Worm (Caenorhabditis elegans) whole organism, L3 larva: ENCODE measurements around the gene K04C2.7.

ENCODE experiments used
- R02D3.7 ChIP-seq: fragments of 150-350 bp; optimal IDR thresholded peaks from 2 replicates; lab custom pipeline; 2014; ENCODE audit warnings: missing biosample characterization, missing genetic modification characterization
- ZK546.5 ChIP-seq: sonication (generic microtip); optimal IDR thresholded peaks from 2 replicates; lab custom pipeline; 2017; ENCODE audit warnings: missing biosample characterization, missing genetic modification characterization
- aly-2 ChIP-seq: fragments of 150-350 bp; optimal IDR thresholded peaks from 2 replicates; lab custom pipeline; 2014; ENCODE audit warnings: missing biosample characterization, missing genetic modification characterization
- ama-1 ChIP-seq: fragments of 150-350 bp; optimal IDR thresholded peaks from 2 replicates; lab custom pipeline; 2018
- ceh-28 ChIP-seq: fragments of 150-350 bp; optimal IDR thresholded peaks from 2 replicates; lab custom pipeline; 2014; ENCODE audit warnings: missing biosample characterization, missing genetic modification reagents, missing genetic modification characterization
- ceh-82 ChIP-seq: fragments of 150-350 bp; optimal IDR thresholded peaks from 2 replicates; lab custom pipeline; 2014; ENCODE audit warnings: missing biosample characterization, missing genetic modification characterization
- ceh-9 ChIP-seq: sonication (generic microtip); optimal IDR thresholded peaks from 2 replicates; lab custom pipeline; 2018; ENCODE audit warnings: missing biosample characterization, missing genetic modification characterization
- daf-12 ChIP-seq: fragments of 150-350 bp; optimal IDR thresholded peaks from 2 replicates; lab custom pipeline; 2014; ENCODE audit warnings: missing biosample characterization, missing genetic modification reagents, missing genetic modification characterization
- egl-27 ChIP-seq: sonication (generic microtip); optimal IDR thresholded peaks from 4 replicates; lab custom pipeline; 2017; ENCODE audit warnings: missing biosample characterization, missing genetic modification reagents, missing genetic modification characterization
- egl-5 ChIP-seq: fragments of 150-350 bp; optimal IDR thresholded peaks from 2 replicates; lab custom pipeline; 2017; ENCODE audit warnings: missing biosample characterization, missing genetic modification reagents, missing genetic modification characterization, inconsistent platforms
- elt-1 ChIP-seq: fragments of 150-350 bp; optimal IDR thresholded peaks from 2 replicates; lab custom pipeline; 2014; ENCODE audit warnings: missing biosample characterization, missing genetic modification characterization
- elt-2 ChIP-seq: sonication (generic microtip); optimal IDR thresholded peaks from 2 replicates; lab custom pipeline; 2016; ENCODE audit warnings: missing genetic modification reagents, mild to moderate bottlenecking, missing genetic modification characterization, missing compliant biosample characterization
- elt-3 ChIP-seq, 3 experiments: fragments of 150-350 bp in 1 of 3; sonication (generic microtip) in 2 of 3; optimal IDR thresholded peaks; 2 replicates in 2 of 3; 4 replicates in 1 of 3; lab custom pipeline; 2014 to 2017; ENCODE audit warnings: missing biosample characterization in 3 of 3, missing genetic modification characterization in 3 of 3
- eor-1 ChIP-seq, 2 experiments: fragments of 150-350 bp; optimal IDR thresholded peaks; 2 replicates each; lab custom pipeline; 2014 to 2018; ENCODE audit warnings: missing biosample characterization in 2 of 2, missing genetic modification characterization in 2 of 2
- fkh-10 ChIP-seq: sonication (generic microtip); optimal IDR thresholded peaks from 2 replicates; lab custom pipeline; 2017; ENCODE audit warnings: missing biosample characterization, missing genetic modification reagents, missing genetic modification characterization
- fos-1 ChIP-seq: fragments of 150-350 bp; optimal IDR thresholded peaks from 2 replicates; lab custom pipeline; 2014; ENCODE audit warnings: missing biosample characterization, missing genetic modification characterization
- hmg-11 ChIP-seq: sonication (generic microtip); optimal IDR thresholded peaks from 2 replicates; lab custom pipeline; 2016; ENCODE audit warnings: missing genetic modification characterization, missing compliant biosample characterization
- lin-15B ChIP-seq: fragments of 150-350 bp; optimal IDR thresholded peaks from 2 replicates; lab custom pipeline; 2014; ENCODE audit warnings: missing biosample characterization, missing genetic modification characterization
- lin-39 ChIP-seq: fragments of 150-350 bp; optimal IDR thresholded peaks from 2 replicates; lab custom pipeline; 2018; ENCODE audit warnings: missing biosample characterization, missing genetic modification reagents, missing genetic modification characterization
- mml-1 ChIP-seq: fragments of 150-350 bp; sonication (generic microtip); optimal IDR thresholded peaks from 3 replicates; lab custom pipeline; 2014; ENCODE audit warnings: missing biosample characterization, missing genetic modification characterization
- nfya-1 ChIP-seq: sonication (generic microtip); optimal IDR thresholded peaks from 2 replicates; lab custom pipeline; 2017; ENCODE audit warnings: missing genetic modification characterization, mild to moderate bottlenecking, missing compliant biosample characterization, antibody characterized with exemption, moderate library complexity; ENCODE audit not compliant: insufficient read depth
- nhr-11 ChIP-seq: fragments of 150-350 bp; optimal IDR thresholded peaks from 2 replicates; lab custom pipeline; 2014; ENCODE audit warnings: missing biosample characterization, missing genetic modification characterization
- nhr-12 ChIP-seq: fragments of 150-350 bp; optimal IDR thresholded peaks from 2 replicates; lab custom pipeline; 2014; ENCODE audit warnings: missing biosample characterization, missing genetic modification characterization
- nhr-23 ChIP-seq: fragments of 150-350 bp; optimal IDR thresholded peaks from 2 replicates; lab custom pipeline; 2014; ENCODE audit warnings: missing biosample characterization, missing genetic modification reagents, missing genetic modification characterization
- nhr-237 ChIP-seq: fragments of 150-350 bp; optimal IDR thresholded peaks from 2 replicates; lab custom pipeline; 2014; ENCODE audit warnings: missing biosample characterization, missing genetic modification characterization
- nhr-25 ChIP-seq: sonication (generic microtip); optimal IDR thresholded peaks from 2 replicates; lab custom pipeline; 2017; ENCODE audit warnings: missing biosample characterization, missing genetic modification characterization
- nhr-43 ChIP-seq: sonication (generic microtip); optimal IDR thresholded peaks from 2 replicates; lab custom pipeline; 2016; ENCODE audit warnings: mild to moderate bottlenecking, missing genetic modification characterization, missing compliant biosample characterization; ENCODE audit not compliant: poor library complexity, severe bottlenecking
- nhr-67 ChIP-seq: fragments of 150-350 bp; optimal IDR thresholded peaks from 2 replicates; lab custom pipeline; 2014; ENCODE audit warnings: missing biosample characterization, missing genetic modification characterization
- nhr-76 ChIP-seq: fragments of 150-350 bp; sonication (generic microtip); optimal IDR thresholded peaks from 5 replicates; lab custom pipeline; 2014; ENCODE audit warnings: missing biosample characterization, missing genetic modification characterization
- nhr-77 ChIP-seq: fragments of 150-350 bp; optimal IDR thresholded peaks from 2 replicates; lab custom pipeline; 2014; ENCODE audit warnings: missing biosample characterization, missing genetic modification characterization
- pqm-1 ChIP-seq: fragments of 150-350 bp; optimal IDR thresholded peaks from 2 replicates; lab custom pipeline; 2017; ENCODE audit warnings: missing biosample characterization, missing genetic modification characterization, inconsistent platforms
- tbx-2 ChIP-seq: sonication (generic microtip); optimal IDR thresholded peaks from 2 replicates; lab custom pipeline; 2016; ENCODE audit warnings: mild to moderate bottlenecking, missing genetic modification characterization, missing compliant biosample characterization
- unc-39 ChIP-seq: sonication (generic microtip); optimal IDR thresholded peaks from 4 replicates; lab custom pipeline; 2017; ENCODE audit warnings: missing biosample characterization, missing genetic modification characterization
- unc-62 ChIP-seq: fragments of 150-350 bp; sonication (generic microtip); optimal IDR thresholded peaks from 4 replicates; lab custom pipeline; 2014; ENCODE audit warnings: missing biosample characterization, missing genetic modification reagents, missing genetic modification characterization
- zag-1 ChIP-seq: fragments of 150-350 bp; optimal IDR thresholded peaks from 2 replicates; lab custom pipeline; 2014; ENCODE audit warnings: missing biosample characterization, missing genetic modification characterization
- ztf-4 ChIP-seq: fragments of 150-350 bp; optimal IDR thresholded peaks from 2 replicates; lab custom pipeline; 2014; ENCODE audit warnings: missing biosample characterization, missing genetic modification characterization

Gene K04C2.7

ce11 chrIII:6880797-6881196, at the start of gene K04C2.7:
Gene K04C2.7, plus strand, starts transcription at chrIII:6881097.
- TF ChIP-seq mml-1 (tag; lab: Kevin White, UChicago) (no peak), egl-27 (tag; lab: Kevin White, UChicago) (no peak), ZK546.5 (no peak), ceh-82 (tag; lab: Kevin White, UChicago) (no peak), nfya-1 (tag; lab: Kevin White, UChicago) (no peak), elt-1 (no peak), lin-15B (no peak), tbx-2 (tag; lab: Kevin White, UChicago) (no peak), nhr-77 (tag; lab: Kevin White, UChicago) (no peak), ceh-28 (tag; lab: Kevin White, UChicago) (no peak), R02D3.7 (no peak), ama-1 (lab: Kevin White, UChicago) (no peak), elt-3 (tag; optimal IDR thresholded peaks at IDR 0.05; lab: Kevin White, UChicago) (no peak), aly-2 (no peak), nhr-11 (tag; lab: Kevin White, UChicago) (no peak), ceh-9 (tag; lab: Kevin White, UChicago) (no peak), hmg-11 (tag; lab: Kevin White, UChicago) (no peak)

ce11 chrIII:6831312-6831711, 49.6 kb upstream of the K04C2.7 start:
- TF ChIP-seq nhr-23 (tag; lab: Kevin White, UChicago): no peak
- TF ChIP-seq nhr-12: no peak
- no peak for TF ChIP-seq unc-39 (tag; lab: Kevin White, UChicago)
- no peak for TF ChIP-seq tbx-2 (tag; lab: Kevin White, UChicago)
- TF ChIP-seq ceh-82 (tag; lab: Kevin White, UChicago): no peak
- no peak for TF ChIP-seq nhr-25 (tag; lab: Kevin White, UChicago)
- no peak for TF ChIP-seq unc-62 (GFP tag; lab: Kevin White, UChicago)
- no peak for TF ChIP-seq nhr-237
- TF ChIP-seq ceh-28 (tag; lab: Kevin White, UChicago): no peak
- no peak for TF ChIP-seq lin-39 (tag; lab: Kevin White, UChicago)
- TF ChIP-seq eor-1 (tag; optimal IDR thresholded peaks at IDR 0.05; lab: Kevin White, UChicago): no peak
- no peak for TF ChIP-seq fos-1
- no peak for TF ChIP-seq fkh-10
- no peak for TF ChIP-seq zag-1 (tag; lab: Kevin White, UChicago)
- TF ChIP-seq, all 47 proteins: peak for 0

ce11 chrIII:6837320-6837719, 43.6 kb upstream of the K04C2.7 start:
- TF ChIP-seq ztf-4 (tag; lab: Kevin White, UChicago) (no peak), nhr-76 (tag; lab: Kevin White, UChicago) (no peak), nhr-23 (tag; lab: Kevin White, UChicago) (no peak), nhr-77 (tag; lab: Kevin White, UChicago) (no peak), unc-62 (GFP tag; lab: Kevin White, UChicago) (no peak), tbx-2 (tag; lab: Kevin White, UChicago) (no peak), nhr-67 (tag; lab: Kevin White, UChicago) (no peak), pqm-1 (tag; lab: Kevin White, UChicago) (no peak), nhr-43 (tag; lab: Kevin White, UChicago) (no peak), elt-3 (tag; optimal IDR thresholded peaks at IDR 0.05; lab: Kevin White, UChicago) (no peak), daf-12 (tag; lab: Kevin White, UChicago) (no peak), lin-15B (no peak)

- TF ChIP-seq egl-27 (tag; lab: Kevin White, UChicago): no peak
- no peak for TF ChIP-seq ama-1 (lab: Kevin White, UChicago)
- TF ChIP-seq nhr-12: no peak
- no peak for TF ChIP-seq pqm-1 (tag; lab: Kevin White, UChicago)
- no peak for TF ChIP-seq nhr-237
- TF ChIP-seq egl-5: no peak
- TF ChIP-seq elt-2: no peak
- TF ChIP-seq lin-39 (tag; lab: Kevin White, UChicago): no peak
- TF ChIP-seq nhr-43 (tag; lab: Kevin White, UChicago): no peak
- no peak for TF ChIP-seq lin-15B
- TF ChIP-seq nfya-1 (tag; lab: Kevin White, UChicago): no peak
- TF ChIP-seq ZK546.5: no peak
- TF ChIP-seq nhr-67 (tag; lab: Kevin White, UChicago): no peak
Measured at ce11 chrIII:6839091-6839490, 41.8 kb upstream of the K04C2.7 start.
